Worm (Caenorhabditis elegans): Measurements from ENCODE around the gene nspb-11.

The nspb-11 gene

DNA sequence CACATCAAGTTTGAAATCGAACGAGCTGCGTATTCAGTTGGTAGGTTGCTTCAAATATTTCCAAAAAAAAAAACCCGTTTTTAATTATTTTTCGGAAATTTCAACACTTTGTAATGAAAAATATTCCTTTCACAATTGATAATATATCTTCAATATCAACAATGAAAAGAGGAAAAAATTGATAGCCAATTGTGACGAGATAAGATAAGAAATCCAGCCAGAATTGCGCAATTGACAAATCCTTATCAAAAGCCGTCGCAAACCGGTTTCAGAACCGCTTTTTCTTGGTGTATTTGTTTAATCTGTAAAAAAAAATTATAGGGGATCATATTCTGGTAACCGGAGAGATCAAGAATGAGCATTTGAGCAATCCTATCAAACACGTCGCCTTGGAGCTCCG is 35.3 kb downstream of the nspb-11 start:
- TF ChIP-seq him-1 (tag; optimal IDR thresholded peaks at IDR 0.05) (no peak), dao-5 (tag; optimal IDR thresholded peaks at IDR 0.05) (no peak), W03F9.2 (tag; optimal IDR thresholded peaks at IDR 0.05) (no peak)

DNA sequence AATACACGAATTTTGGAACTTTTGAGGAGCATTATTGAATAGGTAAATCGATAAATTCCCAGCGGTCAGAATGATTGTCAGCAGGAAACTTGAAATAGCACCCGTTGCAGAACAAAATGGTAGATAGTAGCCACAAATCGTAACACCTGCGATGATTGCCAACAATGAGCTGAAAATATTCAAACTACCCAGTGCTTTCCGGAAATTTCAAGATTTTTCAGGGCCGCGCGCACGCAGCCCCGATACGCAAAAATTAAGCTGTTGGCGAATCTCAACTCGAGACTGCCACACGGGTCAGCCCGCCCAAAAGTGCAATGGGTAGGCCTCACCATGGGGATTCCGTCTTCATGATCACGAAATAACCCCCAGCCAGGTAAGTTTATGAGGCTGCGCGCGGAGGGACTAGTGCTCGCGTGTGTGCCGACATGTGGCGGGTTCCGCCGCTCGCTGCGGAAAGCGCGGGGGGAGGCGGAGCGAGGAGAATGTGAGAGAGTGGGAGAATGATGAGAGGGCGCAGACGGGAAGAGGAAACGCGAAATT is 37.5 kb downstream of the nspb-11 start:
- peak; percentile 82 for TF ChIP-seq him-1 (tag; optimal IDR thresholded peaks at IDR 0.05)
- peak; percentile 80 for TF ChIP-seq W03F9.2 (tag; optimal IDR thresholded peaks at IDR 0.05)
- peak; percentile 85 for TF ChIP-seq dao-5 (tag; optimal IDR thresholded peaks at IDR 0.05)

DNA sequence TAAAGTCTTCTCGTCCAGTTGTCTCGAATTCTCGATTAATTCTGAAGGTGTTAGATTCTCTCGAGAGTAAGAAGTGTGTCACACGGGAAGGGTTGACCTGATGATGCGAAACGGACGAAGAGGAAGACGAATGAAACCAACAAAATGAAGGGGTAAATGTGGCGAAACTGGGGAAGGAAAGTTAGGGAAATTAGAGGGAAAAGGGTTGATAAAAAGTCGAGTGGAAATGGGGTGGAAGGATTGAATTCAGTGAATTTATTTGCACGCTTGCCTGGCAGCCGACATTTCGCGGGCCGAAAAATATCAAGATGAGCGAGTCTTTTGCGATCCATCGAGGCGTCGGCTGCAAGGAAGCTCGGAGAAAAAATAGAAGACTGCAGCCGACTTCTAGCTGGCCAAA is 41.0 kb downstream of the nspb-11 start, which contains the start of gene F58G1.7:
Gene F58G1.7, minus strand, starts transcription at position 101 of the 400 bp plus-strand sequence.
- no peak for TF ChIP-seq dao-5 (tag; optimal IDR thresholded peaks at IDR 0.05)
- TF ChIP-seq W03F9.2 (tag; optimal IDR thresholded peaks at IDR 0.05) = no peak

DNA sequence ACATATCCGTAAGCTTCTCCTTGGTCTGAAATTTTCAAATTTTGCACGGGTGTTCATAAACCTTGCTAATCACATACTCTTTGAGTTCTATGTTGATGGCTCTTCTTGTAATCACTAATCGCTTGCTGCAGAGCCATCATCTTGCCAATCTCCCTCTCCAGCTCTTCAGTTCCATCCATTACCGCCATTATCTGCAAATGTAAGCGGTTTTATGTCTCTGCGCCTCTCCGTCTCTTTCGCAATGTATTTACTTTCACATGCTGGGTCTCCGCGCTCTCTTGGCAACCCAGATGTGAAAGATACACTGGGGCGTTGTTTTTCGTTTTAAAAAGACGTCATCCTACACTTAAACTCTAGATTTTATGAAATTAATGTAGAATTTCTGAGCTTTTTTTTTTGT is 46.1 kb downstream of the nspb-11 start:
- TF ChIP-seq dao-5 (tag; optimal IDR thresholded peaks at IDR 0.05) (no peak), W03F9.2 (tag; optimal IDR thresholded peaks at IDR 0.05) (no peak), him-1 (tag; optimal IDR thresholded peaks at IDR 0.05) (no peak)

DNA sequence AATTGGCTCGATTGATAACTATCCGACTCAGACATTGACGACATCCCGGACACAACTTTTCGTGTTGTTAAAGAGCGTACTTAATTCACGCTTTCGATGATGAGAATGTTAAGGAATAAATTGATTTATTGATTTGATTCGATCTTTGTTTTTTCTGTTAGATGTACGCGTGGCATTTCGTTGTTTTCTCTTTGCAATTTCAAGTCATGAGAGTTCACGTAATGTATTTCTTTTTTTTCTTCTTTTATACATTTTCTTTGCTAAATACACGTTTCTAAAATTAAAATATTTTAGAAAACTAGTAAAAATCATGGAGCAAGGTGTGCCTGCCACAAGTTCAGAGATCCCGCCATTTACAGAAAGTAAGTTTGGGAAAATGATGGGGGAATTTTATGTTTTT is 47.5 kb downstream of the nspb-11 start, which contains the start of the genes Y38F1A.1 and Y38F1A.2:
Gene Y38F1A.1, minus strand, starts transcription at position 101 of the 400 bp plus-strand sequence.
Gene Y38F1A.2, plus strand, starts transcription at position 289 of the 400 bp plus-strand sequence.
- no peak for TF ChIP-seq W03F9.2 (tag; optimal IDR thresholded peaks at IDR 0.05)
- no peak for TF ChIP-seq him-1 (tag; optimal IDR thresholded peaks at IDR 0.05)
- no peak for TF ChIP-seq dao-5 (tag; optimal IDR thresholded peaks at IDR 0.05)
